4 worm cellular contexts compared by ENCODE assay signal in genomic region chrII:13022555-13022954, ce11.
TF ChIP-seq lines count a peak whose summit lies in the region.

No protein-coding gene starts in this region.

TF ChIP-seq in whole organism, L1 larva, 84 proteins besides CTCF, POLR2A, EP300 and RAD21:
- TF ChIP-seq ama-1 (optimal IDR thresholded peaks at IDR 0.05; lab: Kevin White, UChicago) (no peak), nhr-20 (tag; optimal IDR thresholded peaks at IDR 0.05; lab: Kevin White, UChicago) (no peak), blmp-1 (tag; optimal IDR thresholded peaks at IDR 0.05; lab: Kevin White, UChicago) (peak; percentile 76), dpl-1 (GFP tag; optimal IDR thresholded peaks at IDR 0.05; lab: Kevin White, UChicago) (no peak), ceh-63 (GFP tag; optimal IDR thresholded peaks at IDR 0.05; lab: Kevin White, UChicago) (no peak), efl-1 (optimal IDR thresholded peaks at IDR 0.05; lab: Kevin White, UChicago) (no peak), efl-1 (GFP tag; optimal IDR thresholded peaks at IDR 0.05 in 1 of 2; lab: Kevin White, UChicago) (peak in 1 of 2 experiments; percentile 4), ets-5 (GFP tag; IDR thresholded peaks at IDR 0.05; lab: Robert Waterston, UW) (no peak), lin-14 (GFP tag; optimal IDR thresholded peaks at IDR 0.05; lab: Kevin White, UChicago) (no peak), C04F5.9 (tag; optimal IDR thresholded peaks at IDR 0.05; lab: Kevin White, UChicago) (no peak), alr-1 (tag; optimal IDR thresholded peaks at IDR 0.05; lab: Kevin White, UChicago; ENCODE audit: borderline replicate concordance) (no peak), ztf-4 (tag; optimal IDR thresholded peaks at IDR 0.05; lab: Kevin White, UChicago) (no peak), fkh-10 (GFP tag; optimal IDR thresholded peaks at IDR 0.05; lab: Kevin White, UChicago) (no peak), nhr-237 (tag; optimal IDR thresholded peaks at IDR 0.05; lab: Kevin White, UChicago) (no peak), zag-1 (tag; optimal IDR thresholded peaks at IDR 0.05; lab: Kevin White, UChicago) (no peak), swsn-7 (tag; optimal IDR thresholded peaks at IDR 0.05; lab: Kevin White, UChicago) (no peak), jun-1 (tag; optimal IDR thresholded peaks at IDR 0.05; lab: Kevin White, UChicago) (no peak), vab-15 (tag; optimal IDR thresholded peaks at IDR 0.05; lab: Kevin White, UChicago) (no peak)
TF ChIP-seq in whole organism, L1 larva: peak in this region for 2.

TF ChIP-seq in whole organism, L2 larva, 48 proteins besides CTCF, POLR2A, EP300 and RAD21:
- TF ChIP-seq nhr-25 (tag; optimal IDR thresholded peaks at IDR 0.05; lab: Kevin White, UChicago) (peak; percentile 46), lin-39 (tag; optimal IDR thresholded peaks at IDR 0.05; lab: Kevin White, UChicago) (no peak), peb-1 (tag; optimal IDR thresholded peaks at IDR 0.05; lab: Kevin White, UChicago) (no peak), R02D3.7 (tag; optimal IDR thresholded peaks at IDR 0.05; lab: Kevin White, UChicago) (no peak), dmd-4 (tag; optimal IDR thresholded peaks at IDR 0.05; lab: Kevin White, UChicago) (no peak)

TF ChIP-seq in whole organism, L3 larva, 47 proteins besides CTCF, POLR2A, EP300 and RAD21:
- no peak for TF ChIP-seq nhr-23 (tag; optimal IDR thresholded peaks at IDR 0.05; lab: Kevin White, UChicago)
- no peak for TF ChIP-seq ztf-11 (tag; optimal IDR thresholded peaks at IDR 0.05; lab: Kevin White, UChicago)
- no peak for TF ChIP-seq ceh-82 (tag; optimal IDR thresholded peaks at IDR 0.05; lab: Kevin White, UChicago)
- TF ChIP-seq aly-2 (tag; optimal IDR thresholded peaks at IDR 0.05; lab: Kevin White, UChicago) = no peak
- TF ChIP-seq nhr-12 (tag; optimal IDR thresholded peaks at IDR 0.05; lab: Kevin White, UChicago) = no peak
- no peak for TF ChIP-seq tbx-2 (tag; optimal IDR thresholded peaks at IDR 0.05; lab: Kevin White, UChicago)
- no peak for TF ChIP-seq fos-1 (tag; optimal IDR thresholded peaks at IDR 0.05; lab: Kevin White, UChicago)
- no peak for TF ChIP-seq eor-1 (tag; optimal IDR thresholded peaks at IDR 0.05; lab: Kevin White, UChicago)
- TF ChIP-seq nhr-25 (tag; optimal IDR thresholded peaks at IDR 0.05; lab: Kevin White, UChicago) = peak; percentile 59
- TF ChIP-seq unc-62 (GFP tag; optimal IDR thresholded peaks at IDR 0.05; lab: Kevin White, UChicago) = peak; percentile 2
- no peak for TF ChIP-seq jun-1 (tag; optimal IDR thresholded peaks at IDR 0.05; lab: Kevin White, UChicago)

TF ChIP-seq in whole organism, early embryonic, 17 proteins besides CTCF, POLR2A, EP300 and RAD21:
- TF ChIP-seq ama-1 (optimal IDR thresholded peaks at IDR 0.05; lab: Kevin White, UChicago) (peak; percentile 21), aly-1 (tag; optimal IDR thresholded peaks at IDR 0.05; lab: Kevin White, UChicago) (no peak)

Comparison
In these comparisons a context has a peak if more than half of its experiments do, and no peak if none do; other contexts are left out.
1. Of the 22 proteins assayed by ChIP-seq in both whole organism, L1 larva and whole organism, L2 larva: peak only in whole organism, L1 larva: blmp-1; only in whole organism, L2 larva: none; in both: none; in neither: 21.